Fruit fly (Drosophila melanogaster): ENCODE data around the gene CG14445.

CG14445 gene

DNA sequence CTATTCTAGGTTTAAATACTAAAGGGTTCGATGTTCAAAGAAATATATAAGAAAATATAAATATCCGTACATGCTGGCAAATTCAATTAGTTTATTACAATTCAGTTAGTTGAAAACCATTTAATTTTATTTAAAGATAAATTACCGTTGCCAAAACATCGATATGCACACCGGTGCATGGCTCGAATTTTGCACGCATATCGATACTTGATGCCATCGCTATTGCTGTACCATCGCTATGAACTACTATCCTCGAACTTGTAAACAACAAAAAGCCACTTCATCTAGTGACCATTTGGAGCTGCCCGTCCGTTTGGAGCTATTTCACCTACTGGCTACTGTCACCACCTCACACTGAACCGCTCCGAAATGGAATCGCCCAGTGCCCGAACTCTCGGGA is 23.8 kb downstream of the CG14445 start, which contains the start of gene Josd (continued):
- TF ChIP-seq CG18262 (tag; optimal IDR thresholded peaks at IDR 0.05): no peak
- no peak for TF ChIP-seq CG13775 (GFP tag; optimal IDR thresholded peaks at IDR 0.05)
- no peak for TF ChIP-seq CG8388 (GFP tag; optimal IDR thresholded peaks at IDR 0.05)
- no peak for TF ChIP-seq tx (GFP tag; optimal IDR thresholded peaks at IDR 0.05)
- no peak for TF ChIP-seq CG11247 (GFP tag; IDR thresholded peaks at IDR 0.05)
- no peak for TF ChIP-seq CG10366 (GFP tag; IDR thresholded peaks at IDR 0.05)
- TF ChIP-seq CG32772 (GFP tag; IDR thresholded peaks at IDR 0.05): no peak
- no peak for TF ChIP-seq Trl (optimal IDR thresholded peaks at IDR 0.05)
- TF ChIP-seq Trl (GFP tag; optimal IDR thresholded peaks at IDR 0.05): no peak
- TF ChIP-seq CG30431 (GFP tag; optimal IDR thresholded peaks at IDR 0.05): no peak
- peak; percentile 8 for TF ChIP-seq Nf-YC (tag; optimal IDR thresholded peaks at IDR 0.05)
- TF ChIP-seq sens-2 (GFP tag; IDR thresholded peaks at IDR 0.05): no peak
- no peak for TF ChIP-seq NfI (GFP tag; optimal IDR thresholded peaks at IDR 0.05)
- peak; percentile 23 for TF ChIP-seq CG12391 (tag; optimal IDR thresholded peaks at IDR 0.05)
- no peak for TF ChIP-seq CG31441 (GFP tag; IDR thresholded peaks at IDR 0.05)
- no peak for TF ChIP-seq Nf-YA (GFP tag; IDR thresholded peaks at IDR 0.05)
- TF ChIP-seq usp (GFP tag; optimal IDR thresholded peaks at IDR 0.05): no peak
- no peak for TF ChIP-seq nom (GFP tag; optimal IDR thresholded peaks at IDR 0.05)
- no peak for TF ChIP-seq crol (GFP tag; IDR thresholded peaks at IDR 0.05)
- TF ChIP-seq CG10959 (GFP tag; IDR thresholded peaks at IDR 0.05): no peak
- TF ChIP-seq CG18476 (GFP tag; optimal IDR thresholded peaks at IDR 0.05): no peak
- TF ChIP-seq Fer3 (tag; optimal IDR thresholded peaks at IDR 0.05): no peak
- TF ChIP-seq toy (GFP tag; IDR thresholded peaks at IDR 0.05): no peak
- no peak for TF ChIP-seq CG3163 (GFP tag; optimal IDR thresholded peaks at IDR 0.05)
- no peak for TF ChIP-seq chn (GFP tag; optimal IDR thresholded peaks at IDR 0.05)
- TF ChIP-seq so (GFP tag; IDR thresholded peaks at IDR 0.05): no peak
- TF ChIP-seq GATAe (GFP tag; conservative IDR thresholded peaks at IDR 0.05): no peak
- TF ChIP-seq CG15269 (tag; optimal IDR thresholded peaks at IDR 0.05): no peak
- TF ChIP-seq ac (GFP tag; optimal IDR thresholded peaks at IDR 0.05): no peak
- TF ChIP-seq hbn (GFP tag; IDR thresholded peaks at IDR 0.05; ENCODE audit: partially characterized antibody): peak; percentile 87
- no peak for TF ChIP-seq CG4707 (GFP tag; optimal IDR thresholded peaks at IDR 0.05)
- no peak for TF ChIP-seq ara (GFP tag; IDR thresholded peaks at IDR 0.05)
- TF ChIP-seq CG6689 (GFP tag; IDR thresholded peaks at IDR 0.05): no peak
- TF ChIP-seq cato (GFP tag; optimal IDR thresholded peaks at IDR 0.05; ENCODE audit: borderline replicate concordance): no peak
- peak; percentile 85 for TF ChIP-seq knrl (GFP tag; IDR thresholded peaks at IDR 0.05; ENCODE audit: partially characterized antibody)
- peak; percentile 87 for TF ChIP-seq Dll (GFP tag; IDR thresholded peaks at IDR 0.05; ENCODE audit: partially characterized antibody)
- no peak for TF ChIP-seq CG15479 (GFP tag; optimal IDR thresholded peaks at IDR 0.05)
- TF ChIP-seq sqz (GFP tag; optimal IDR thresholded peaks at IDR 0.05): no peak
- no peak for TF ChIP-seq NC2α (GFP tag; optimal IDR thresholded peaks at IDR 0.05)
- TF ChIP-seq CG10209 (GFP tag; optimal IDR thresholded peaks at IDR 0.05): no peak
- TF ChIP-seq Vsx1 (GFP tag; optimal IDR thresholded peaks at IDR 0.05): no peak
- TF ChIP-seq YL-1 (GFP tag; optimal IDR thresholded peaks at IDR 0.05): peak; percentile 19
- TF ChIP-seq sens (GFP tag): peak; percentile 16
- no peak for TF ChIP-seq E2f2 (GFP tag; IDR thresholded peaks at IDR 0.05)
- no peak for TF ChIP-seq CG10321 (GFP tag; IDR thresholded peaks at IDR 0.05)
- no peak for TF ChIP-seq CG14014 (GFP tag; IDR thresholded peaks at IDR 0.05)
- TF ChIP-seq sima (GFP tag; optimal IDR thresholded peaks at IDR 0.05): no peak

Data from whole organism, embryonic.